Fruit fly (Drosophila melanogaster) whole organism, embryonic: Measurements from ENCODE around the gene CG12056.

ENCODE experiments used
- CG33557 ChIP-seq: fragments of 200-800 bp; sonication (Bioruptor generic); optimal IDR thresholded peaks from 2 replicates; lab custom pipeline; 2019; ENCODE audit warnings: missing biosample characterization, mild to moderate bottlenecking, missing genetic modification characterization, moderate library complexity
- Fer3 ChIP-seq: fragments of 200-800 bp; sonication (Bioruptor generic); optimal IDR thresholded peaks from 2 replicates; lab custom pipeline; 2018; ENCODE audit warnings: missing biosample characterization, mild to moderate bottlenecking, missing genetic modification characterization, moderate library complexity
- Optix ChIP-seq: fragments of 200-800 bp; sonication (Bioruptor generic); IDR thresholded peaks from 3 replicates; pipeline ENCODE4 v1.3.6; 2022; ENCODE audit warnings: missing biosample characterization, missing genetic modification characterization
- YL-1 ChIP-seq: fragments of 200-800 bp; sonication (Bioruptor generic); optimal IDR thresholded peaks from 3 replicates; lab custom pipeline; 2017; ENCODE audit warnings: missing biosample characterization, mild to moderate bottlenecking, missing genetic modification characterization
- chm ChIP-seq: fragments of 200-800 bp; sonication (Bioruptor generic); IDR thresholded peaks from 2 replicates; pipeline ENCODE4 v1.3.6; 2022; ENCODE audit warnings: missing biosample characterization, missing genetic modification characterization
- dan ChIP-seq: fragments of 200-800 bp; sonication (Bioruptor generic); IDR thresholded peaks from 2 replicates; pipeline ENCODE4 v1.3.6; 2022; ENCODE audit warnings: missing biosample characterization, missing genetic modification characterization
- inv ChIP-seq: fragments of 200-800 bp; sonication (Bioruptor generic); IDR thresholded peaks from 2 replicates; pipeline ENCODE4 v1.3.6; 2022; ENCODE audit warnings: missing biosample characterization, missing genetic modification characterization; ENCODE audit not compliant: partially characterized antibody
- jumu ChIP-seq: fragments of 200-800 bp; sonication (Bioruptor generic); optimal IDR thresholded peaks from 3 replicates; lab custom pipeline; 2016; ENCODE audit warnings: missing biosample characterization, missing genetic modification characterization

DNA sequence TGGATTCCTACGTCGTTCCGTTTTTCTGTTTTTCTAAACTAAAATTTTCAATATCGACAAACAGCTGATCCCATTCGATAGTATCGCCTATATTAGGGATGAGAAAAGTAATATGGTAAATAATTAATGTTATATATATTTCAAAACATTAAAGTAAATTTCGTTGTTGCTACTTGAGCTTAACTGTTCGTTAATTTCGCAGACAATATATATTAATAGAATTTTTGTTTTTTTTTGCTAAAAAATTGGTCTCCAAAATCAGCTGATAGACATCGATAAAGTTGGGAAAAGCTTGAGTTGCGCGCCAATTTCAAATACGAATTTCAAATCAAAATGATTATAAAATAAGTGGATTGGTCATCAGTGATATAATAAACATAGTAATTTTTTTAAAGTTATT, 3.9 kb downstream of the CG12056 start, which contains the start of gene CG12118:
- TF ChIP-seq chm = peak; percentile 92
- no peak for TF ChIP-seq Optix (GFP tag; lab: Robert Waterston, UW)
- peak; percentile 73 for TF ChIP-seq inv (GFP tag; lab: Robert Waterston, UW)
- TF ChIP-seq Fer3 (tag; lab: Kevin White, UChicago) = peak; percentile 75
- no peak for TF ChIP-seq dan
- peak; percentile 44 for TF ChIP-seq YL-1 (GFP tag; lab: Kevin White, UChicago)
- TF ChIP-seq CG33557 (GFP tag; lab: Kevin White, UChicago) = peak; percentile 64
- no peak for TF ChIP-seq jumu
